Fruit fly (Drosophila melanogaster): ENCODE measurements around the gene CG18508.

CG18508 gene

DNA sequence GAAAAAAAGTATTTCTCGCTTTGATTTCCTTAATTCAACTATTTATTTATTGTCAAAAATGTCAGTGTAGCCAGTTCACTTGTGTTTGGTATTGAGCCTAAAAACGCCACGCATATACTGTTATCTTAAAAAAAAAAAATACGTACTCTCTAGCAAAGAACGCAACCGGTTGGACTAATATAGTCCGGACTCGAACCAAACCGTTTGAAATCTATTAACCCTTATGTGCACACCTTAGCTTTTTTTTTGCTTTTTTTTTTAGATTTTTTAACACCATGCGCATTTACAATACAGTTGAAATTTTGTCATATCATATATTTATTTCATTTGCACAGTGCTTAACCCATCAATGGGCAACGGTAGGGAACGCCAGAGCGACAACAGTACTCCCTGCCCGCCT, at the start of gene CG18508 (continued):
- TF ChIP-seq CG10669 (GFP tag; optimal IDR thresholded peaks at IDR 0.05) (peak; percentile 18), Sox15 (GFP tag; optimal IDR thresholded peaks at IDR 0.05) (no peak), acj6 (GFP tag; optimal IDR thresholded peaks at IDR 0.05) (no peak), vri (GFP tag; optimal IDR thresholded peaks at IDR 0.05) (no peak), CG6808 (GFP tag; optimal IDR thresholded peaks at IDR 0.05) (no peak), achi (GFP tag; optimal IDR thresholded peaks at IDR 0.05) (peak; percentile 3), CG31627 (GFP tag; optimal IDR thresholded peaks at IDR 0.05) (peak; percentile 10)

DNA sequence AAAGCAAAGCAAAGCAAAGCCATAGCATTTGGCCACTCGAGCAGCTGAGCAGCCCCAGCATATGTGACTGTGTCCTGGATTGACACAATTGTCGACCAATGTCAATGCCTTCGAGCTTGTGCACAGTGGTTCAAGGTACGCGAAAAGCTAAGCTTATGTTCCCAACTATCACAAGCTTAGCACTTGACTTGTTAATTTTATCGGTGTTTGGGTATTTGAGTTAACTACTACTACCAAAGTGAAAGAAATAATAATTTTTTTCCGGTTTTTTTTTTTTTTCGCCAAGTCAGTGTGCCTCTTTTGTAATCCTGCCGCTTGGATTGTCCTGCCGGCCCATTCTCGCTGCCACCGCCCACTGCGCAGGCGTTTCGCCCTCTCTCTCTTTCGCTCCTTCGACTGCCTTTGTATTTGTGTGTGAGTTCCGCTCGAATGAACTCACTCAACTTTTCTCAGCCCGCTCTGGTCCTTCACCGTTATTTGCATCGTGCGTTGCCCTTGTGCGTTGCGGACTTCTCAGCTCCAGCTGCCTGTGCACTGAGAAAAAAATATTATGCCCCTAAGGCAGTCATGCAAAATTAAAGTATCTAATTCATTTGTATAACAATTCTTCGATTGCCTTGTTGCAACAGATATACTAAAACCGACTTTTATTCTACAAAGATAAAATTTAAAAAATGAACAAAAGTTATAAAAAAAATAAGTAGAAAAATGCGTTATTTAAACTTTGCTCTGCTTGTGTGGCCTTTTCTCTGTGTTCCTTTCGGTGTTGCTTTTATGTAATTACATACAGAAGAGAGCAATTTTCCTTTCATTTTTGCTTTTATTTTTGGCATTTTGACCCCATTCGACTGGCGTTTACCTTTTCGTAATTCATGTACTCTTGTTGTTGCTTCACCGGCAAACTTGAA, 33.2 kb upstream of the CG18508 start:
- TF ChIP-seq CG3032 (tag; optimal IDR thresholded peaks at IDR 0.05) (no peak), CG8632 (GFP tag; optimal IDR thresholded peaks at IDR 0.05) (peak; percentile 26), CG32006 (GFP tag; optimal IDR thresholded peaks at IDR 0.05) (peak; percentile 32), Ets96B (tag; optimal IDR thresholded peaks at IDR 0.05) (peak; percentile 17), CG11762 (GFP tag; optimal IDR thresholded peaks at IDR 0.05; ENCODE audit: insufficient read depth) (peak; percentile 2), CG16779 (tag; optimal IDR thresholded peaks at IDR 0.05) (no peak), CG10669 (GFP tag; optimal IDR thresholded peaks at IDR 0.05) (peak; percentile 47), CG3919 (GFP tag; optimal IDR thresholded peaks at IDR 0.05) (peak; percentile 57), vri (GFP tag; optimal IDR thresholded peaks at IDR 0.05) (peak; percentile 33), CG6792 (GFP tag; optimal IDR thresholded peaks at IDR 0.05) (peak; percentile 51), Gug (GFP tag; IDR thresholded peaks at IDR 0.05) (0 out of 2 replicates have a peak, but pooled peaks have one; percentile 17), Hr39 (GFP tag; optimal IDR thresholded peaks at IDR 0.05) (peak; percentile 36), Ets21C (GFP tag; optimal IDR thresholded peaks at IDR 0.05) (peak; percentile 31), Met (GFP tag; optimal IDR thresholded peaks at IDR 0.05) (peak; percentile 59), Blimp-1 (GFP tag; optimal IDR thresholded peaks at IDR 0.05) (no peak), dsx (GFP tag; optimal IDR thresholded peaks at IDR 0.05; ENCODE audit: poor library complexity, severe bottlenecking) (no peak), Smox (GFP tag; optimal IDR thresholded peaks at IDR 0.05) (peak; percentile 57), CG10631 (GFP tag; optimal IDR thresholded peaks at IDR 0.05) (peak; percentile 27), fkh (GFP tag; optimal IDR thresholded peaks at IDR 0.05) (no peak), Eip78C (GFP tag) (peak; percentile 87), pdm3 (GFP tag; optimal IDR thresholded peaks at IDR 0.05) (peak; percentile 33), spab (GFP tag; optimal IDR thresholded peaks at IDR 0.05) (peak; percentile 40), topi (GFP tag; optimal IDR thresholded peaks at IDR 0.05) (peak; percentile 52), CG6276 (GFP tag; optimal IDR thresholded peaks at IDR 0.05) (peak; percentile 19), fd59A (GFP tag; optimal IDR thresholded peaks at IDR 0.05) (peak; percentile 9), CG31627 (GFP tag; optimal IDR thresholded peaks at IDR 0.05) (peak; percentile 41), CG6163 (GFP tag; IDR thresholded peaks at IDR 0.05) (peak; percentile 79), CG8319 (GFP tag; optimal IDR thresholded peaks at IDR 0.05) (peak; percentile 23), CG6808 (GFP tag; optimal IDR thresholded peaks at IDR 0.05) (peak; percentile 31), acj6 (GFP tag; optimal IDR thresholded peaks at IDR 0.05) (peak; percentile 51), esn (GFP tag; optimal IDR thresholded peaks at IDR 0.05) (peak; percentile 52), CG11294 (GFP tag; IDR thresholded peaks at IDR 0.05) (peak; percentile 41), salr (GFP tag; optimal IDR thresholded peaks at IDR 0.05) (peak in 1 of 2 experiments; percentile 26), CG11902 (GFP tag; optimal IDR thresholded peaks at IDR 0.05) (peak; percentile 22), net (GFP tag; optimal IDR thresholded peaks at IDR 0.05) (peak; percentile 28), dac (GFP tag; optimal IDR thresholded peaks at IDR 0.05) (no peak), cyc (GFP tag; optimal IDR thresholded peaks at IDR 0.05) (peak; percentile 45), ss (GFP tag; optimal IDR thresholded peaks at IDR 0.05) (no peak), fd85E (GFP tag; optimal IDR thresholded peaks at IDR 0.05) (peak; percentile 31), OdsH (GFP tag; optimal IDR thresholded peaks at IDR 0.05) (peak; percentile 41), achi (GFP tag; optimal IDR thresholded peaks at IDR 0.05) (peak; percentile 60), Sox14 (GFP tag; optimal IDR thresholded peaks at IDR 0.05) (peak; percentile 28), Eip93F (GFP tag; optimal IDR thresholded peaks at IDR 0.05) (no peak), CG15336 (GFP tag; IDR thresholded peaks at IDR 0.05) (peak; percentile 7; the same call in 1 of the 2 replicates), CG8119 (GFP tag; IDR thresholded peaks at IDR 0.05) (peak; percentile 55; the same call in 2 of the 3 replicates)
